Fruit fly (Drosophila melanogaster) whole organism, embryonic: ENCODE data around the gene Gr93a.
A peak's percentile ranks its signal among the peaks of the same experiment; 100 is the strongest.

ENCODE experiments used
- Atf6 ChIP-seq: fragments of 200-800 bp; sonication (Bioruptor generic); IDR thresholded peaks from 2 replicates; pipeline ENCODE4 v1.3.6; 2022; ENCODE audit warnings: missing biosample characterization, missing genetic modification characterization
- BEAF-32 ChIP-seq: fragments of 200-800 bp; sonication (Bioruptor generic); optimal IDR thresholded peaks from 3 replicates; lab custom pipeline; 2017; ENCODE audit warnings: missing biosample characterization, missing genetic modification characterization, mild to moderate bottlenecking, moderate library complexity, missing genetic modification reagents
- Bgb ChIP-seq: fragments of 200-800 bp; sonication (Bioruptor generic); IDR thresholded peaks from 2 replicates; pipeline ENCODE4 v1.3.6; 2022; ENCODE audit warnings: missing biosample characterization, missing genetic modification characterization; ENCODE audit not compliant: partially characterized antibody
- C15 ChIP-seq: fragments of 200-800 bp; sonication (Bioruptor generic); IDR thresholded peaks from 3 replicates; pipeline ENCODE4 v1.3.6; 2022; ENCODE audit warnings: missing biosample characterization, missing genetic modification characterization
- CG10543 ChIP-seq: fragments of 200-800 bp; sonication (Bioruptor generic); optimal IDR thresholded peaks from 3 replicates; lab custom pipeline; 2017; ENCODE audit warnings: missing biosample characterization, mild to moderate bottlenecking, missing genetic modification characterization, moderate library complexity
- CG10654 ChIP-seq: fragments of 200-800 bp; sonication (Bioruptor generic); optimal IDR thresholded peaks from 2 replicates; lab custom pipeline; 2016; ENCODE audit warnings: missing biosample characterization, missing genetic modification characterization
- CG10979 ChIP-seq: fragments of 200-800 bp; sonication (Bioruptor generic); optimal IDR thresholded peaks from 2 replicates; lab custom pipeline; 2018; ENCODE audit warnings: missing biosample characterization, mild to moderate bottlenecking, missing genetic modification characterization, moderate library complexity
- CG11504 ChIP-seq: fragments of 200-800 bp; sonication (Bioruptor generic); optimal IDR thresholded peaks from 3 replicates; lab custom pipeline; 2019; ENCODE audit warnings: missing biosample characterization, mild to moderate bottlenecking, missing genetic modification characterization, moderate library complexity
- CG14710 ChIP-seq: fragments of 200-800 bp; sonication (Bioruptor generic); optimal IDR thresholded peaks from 3 replicates; lab custom pipeline; 2019; ENCODE audit warnings: missing biosample characterization, mild to moderate bottlenecking, missing genetic modification characterization, moderate library complexity
- CG15601 ChIP-seq: fragments of 200-800 bp; sonication (Bioruptor generic); optimal IDR thresholded peaks from 3 replicates; lab custom pipeline; 2019; ENCODE audit warnings: missing biosample characterization, mild to moderate bottlenecking, missing genetic modification characterization, moderate library complexity
- CG17328 ChIP-seq: fragments of 200-800 bp; sonication (Bioruptor generic); IDR thresholded peaks from 2 replicates; pipeline ENCODE4 v1.3.6; 2022; ENCODE audit warnings: missing biosample characterization, missing genetic modification characterization
- CG17568 ChIP-seq: fragments of 200-800 bp; sonication (Bioruptor generic); optimal IDR thresholded peaks from 2 replicates; lab custom pipeline; 2018; ENCODE audit warnings: missing biosample characterization, mild to moderate bottlenecking, missing genetic modification characterization, moderate library complexity
- CG5953 ChIP-seq: fragments of 200-800 bp; sonication (Bioruptor generic); IDR thresholded peaks from 2 replicates; pipeline ENCODE4 v1.3.6; 2022; ENCODE audit warnings: missing biosample characterization, missing genetic modification characterization
- CG6854 ChIP-seq: fragments of 200-800 bp; sonication (Bioruptor generic); optimal IDR thresholded peaks from 3 replicates; lab custom pipeline; 2017; ENCODE audit warnings: missing biosample characterization, mild to moderate bottlenecking, missing genetic modification characterization
- CG7963 ChIP-seq: fragments of 200-800 bp; sonication (Bioruptor generic); IDR thresholded peaks from 3 replicates; pipeline ENCODE4 v1.3.6; 2022; ENCODE audit warnings: missing biosample characterization, missing genetic modification characterization; ENCODE audit not compliant: partially characterized antibody
- CG8388 ChIP-seq: fragments of 200-800 bp; sonication (Bioruptor generic); optimal IDR thresholded peaks from 2 replicates; lab custom pipeline; 2019; ENCODE audit warnings: missing biosample characterization, mild to moderate bottlenecking, missing genetic modification characterization, moderate library complexity
- Dbx ChIP-seq: fragments of 200-800 bp; sonication (Bioruptor generic); IDR thresholded peaks from 3 replicates; pipeline ENCODE4 v1.3.6; 2022; ENCODE audit warnings: missing biosample characterization, missing genetic modification characterization
- Deaf1 ChIP-seq: fragments of 200-800 bp; optimal IDR thresholded peaks from 3 replicates; lab custom pipeline; 2019; ENCODE audit warnings: missing biosample characterization, mild to moderate bottlenecking, missing genetic modification characterization, moderate library complexity
- Hmr ChIP-seq: fragments of 200-800 bp; sonication (Bioruptor generic); optimal IDR thresholded peaks from 3 replicates; lab custom pipeline; 2017; ENCODE audit warnings: mild to moderate bottlenecking, missing biosample characterization, missing genetic modification reagents, missing genetic modification characterization
- NC2β ChIP-seq: fragments of 200-800 bp; sonication (Bioruptor generic); optimal IDR thresholded peaks from 2 replicates; lab custom pipeline; 2016; ENCODE audit warnings: missing biosample characterization, missing genetic modification characterization
- Nf-YB ChIP-seq: fragments of 200-800 bp; sonication (Bioruptor generic); optimal IDR thresholded peaks from 3 replicates; lab custom pipeline; 2019; ENCODE audit warnings: missing biosample characterization, mild to moderate bottlenecking, missing genetic modification characterization, moderate library complexity
- Nf-YC ChIP-seq: fragments of 200-800 bp; optimal IDR thresholded peaks from 3 replicates; lab custom pipeline; 2019; ENCODE audit warnings: missing biosample characterization, mild to moderate bottlenecking, missing genetic modification characterization, moderate library complexity
- Oaz ChIP-seq: fragments of 200-800 bp; sonication (Bioruptor generic); IDR thresholded peaks from 2 replicates; pipeline ENCODE4 v1.3.6; 2022; ENCODE audit warnings: missing biosample characterization, missing genetic modification characterization
- Pdp1 ChIP-seq, 2 experiments: fragments of 200-800 bp; sonication (Bioruptor generic); optimal IDR thresholded peaks; 3 replicates each; lab custom pipeline; 2016; ENCODE audit warnings: missing biosample characterization in 2 of 2, missing genetic modification characterization in 2 of 2, mild to moderate bottlenecking in 1 of 2, moderate library complexity in 1 of 2
- Stat92E ChIP-seq, 3 experiments: fragments of >200 bp in 2 of 3; fragments of 200-800 bp in 1 of 3; sonication (Bioruptor generic) in 1 of 3; optimal IDR thresholded peaks; 2 replicates each; lab custom pipeline; 2017 to 2019; ENCODE audit warnings: missing biosample characterization in 3 of 3, missing genetic modification characterization in 3 of 3, mild to moderate bottlenecking in 1 of 3, moderate library complexity in 1 of 3
- az2 ChIP-seq: fragments of 200-800 bp; sonication (Bioruptor generic); optimal IDR thresholded peaks from 3 replicates; lab custom pipeline; 2016; ENCODE audit warnings: missing biosample characterization, missing genetic modification characterization
- cato ChIP-seq: fragments of 200-800 bp; sonication (Bioruptor generic); optimal IDR thresholded peaks from 2 replicates; lab custom pipeline; 2016; ENCODE audit warnings: missing biosample characterization, missing genetic modification characterization, borderline replicate concordance
- chn ChIP-seq: fragments of 200-800 bp; sonication (Bioruptor generic); optimal IDR thresholded peaks from 2 replicates; lab custom pipeline; 2016; ENCODE audit warnings: missing biosample characterization, missing genetic modification characterization
- crol ChIP-seq: fragments of 200-800 bp; sonication (Bioruptor generic); IDR thresholded peaks from 2 replicates; pipeline ENCODE4 v1.3.6; 2022; ENCODE audit warnings: missing biosample characterization, missing genetic modification characterization
- dimm ChIP-seq: fragments of 200-800 bp; sonication (Bioruptor generic); IDR thresholded peaks from 2 replicates; pipeline ENCODE4 v1.3.6; 2022; ENCODE audit warnings: missing biosample characterization, missing genetic modification characterization
- dm ChIP-seq: fragments of 200-800 bp; sonication (Bioruptor generic); optimal IDR thresholded peaks from 3 replicates; lab custom pipeline; 2016; ENCODE audit warnings: missing biosample characterization, missing genetic modification characterization
- dmrt11E ChIP-seq: fragments of 200-800 bp; sonication (Bioruptor generic); optimal IDR thresholded peaks from 3 replicates; lab custom pipeline; 2018; ENCODE audit warnings: missing biosample characterization, mild to moderate bottlenecking, missing genetic modification characterization, moderate library complexity
- fru ChIP-seq: fragments of >200 bp; optimal IDR thresholded peaks from 2 replicates; lab custom pipeline; 2017
- gce ChIP-seq: fragments of 200-800 bp; sonication (Bioruptor generic); IDR thresholded peaks from 3 replicates; pipeline ENCODE4 v1.3.6; 2022; ENCODE audit warnings: missing biosample characterization, missing genetic modification characterization
- gem ChIP-seq: fragments of 200-800 bp; sonication (Bioruptor generic); optimal IDR thresholded peaks from 2 replicates; lab custom pipeline; 2019; ENCODE audit warnings: missing biosample characterization, mild to moderate bottlenecking, missing genetic modification characterization, moderate library complexity
- gfzf ChIP-seq: fragments of 200-800 bp; sonication (Bioruptor generic); optimal IDR thresholded peaks from 2 replicates; lab custom pipeline; 2016; ENCODE audit warnings: missing biosample characterization, mild to moderate bottlenecking, missing genetic modification characterization, moderate library complexity
- gsb-n ChIP-seq: fragments of 200-800 bp; sonication (Bioruptor generic); optimal IDR thresholded peaks from 3 replicates; lab custom pipeline; 2018; ENCODE audit warnings: missing biosample characterization, mild to moderate bottlenecking, missing genetic modification characterization
- hth ChIP-seq: fragments of >200 bp; optimal IDR thresholded peaks from 2 replicates; lab custom pipeline; 2017; ENCODE audit warnings: inconsistent platforms
- inv ChIP-seq: fragments of 200-800 bp; sonication (Bioruptor generic); IDR thresholded peaks from 2 replicates; pipeline ENCODE4 v1.3.6; 2022; ENCODE audit warnings: missing biosample characterization, missing genetic modification characterization; ENCODE audit not compliant: partially characterized antibody
- jigr1 ChIP-seq: fragments of 200-800 bp; sonication (Bioruptor generic); IDR thresholded peaks from 3 replicates; pipeline ENCODE4 v1.3.6; 2022; ENCODE audit warnings: missing biosample characterization, missing genetic modification characterization
- kni ChIP-seq: fragments of 200-800 bp; sonication (Bioruptor generic); optimal IDR thresholded peaks from 3 replicates; lab custom pipeline; 2017; ENCODE audit warnings: mild to moderate bottlenecking, missing biosample characterization, missing genetic modification reagents, missing genetic modification characterization
- lilli ChIP-seq: fragments of 200-800 bp; sonication (Bioruptor generic); optimal IDR thresholded peaks from 3 replicates; lab custom pipeline; 2016; ENCODE audit warnings: missing biosample characterization, missing genetic modification characterization
- lmd ChIP-seq: fragments of 200-800 bp; sonication (Bioruptor generic); IDR thresholded peaks from 2 replicates; pipeline ENCODE4 v1.3.6; 2022; ENCODE audit warnings: missing biosample characterization, missing genetic modification characterization
- maf-S ChIP-seq: fragments of 200-800 bp; sonication (Bioruptor generic); optimal IDR thresholded peaks from 2 replicates; lab custom pipeline; 2016; ENCODE audit warnings: missing biosample characterization, missing genetic modification characterization
- mam ChIP-seq: fragments of 200-800 bp; sonication (Bioruptor generic); optimal IDR thresholded peaks from 3 replicates; lab custom pipeline; 2016; ENCODE audit warnings: missing biosample characterization, missing genetic modification characterization
- sd ChIP-seq: fragments of 200-800 bp; sonication (Bioruptor generic); optimal IDR thresholded peaks from 3 replicates; lab custom pipeline; 2018; ENCODE audit warnings: missing biosample characterization, mild to moderate bottlenecking, missing genetic modification characterization, moderate library complexity
- slbo ChIP-seq: fragments of 200-800 bp; sonication (Bioruptor generic); IDR thresholded peaks from 2 replicates; pipeline ENCODE4 v1.3.6; 2022; ENCODE audit warnings: missing biosample characterization, missing genetic modification characterization
- sug ChIP-seq: fragments of 200-800 bp; optimal IDR thresholded peaks from 2 replicates; lab custom pipeline; 2019; ENCODE audit warnings: missing biosample characterization, mild to moderate bottlenecking, missing genetic modification characterization, moderate library complexity
- tin ChIP-seq: fragments of 200-800 bp; sonication (Bioruptor generic); optimal IDR thresholded peaks from 3 replicates; lab custom pipeline; 2016; ENCODE audit warnings: missing biosample characterization, missing genetic modification characterization
- tio ChIP-seq: fragments of 200-800 bp; sonication (Bioruptor generic); optimal IDR thresholded peaks from 2 replicates; lab custom pipeline; 2017; ENCODE audit warnings: missing biosample characterization, missing genetic modification characterization, inconsistent platforms
- unc-4 ChIP-seq: fragments of 200-800 bp; sonication (Bioruptor generic); IDR thresholded peaks from 2 replicates; pipeline ENCODE4 v1.3.6; 2022; ENCODE audit warnings: missing biosample characterization, missing genetic modification characterization; ENCODE audit not compliant: partially characterized antibody

Gene Gr93a

DNA sequence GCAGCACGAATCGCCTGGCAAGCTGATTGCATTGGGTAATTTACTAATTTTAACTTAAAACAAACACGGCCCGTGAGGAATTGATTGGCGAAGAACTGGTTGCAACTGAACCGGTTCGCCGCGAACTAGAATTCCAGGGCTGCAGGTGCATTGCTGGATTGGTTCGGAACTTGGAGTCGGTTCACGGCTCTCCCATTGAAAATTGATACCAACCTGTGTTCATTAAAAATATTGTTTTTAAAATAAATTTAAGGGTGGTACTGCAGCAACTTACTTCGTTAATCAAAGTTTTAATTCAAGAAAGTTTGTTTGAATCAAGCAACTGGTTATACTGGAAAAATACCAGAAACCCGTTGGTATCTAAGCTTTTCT, 9.8 kb upstream of the Gr93a start, which contains the start of gene CASK (continued):
- TF ChIP-seq sug (tag; lab: Kevin White, UChicago) (peak; percentile 24), CG14710 (peak; percentile 40), Stat92E (GFP tag; optimal IDR thresholded peaks at IDR 0.05; lab: Kevin White, UChicago) (peak in 1 of 3 experiments; percentile 57), hth (lab: Kevin White, UChicago) (no peak), tin (GFP tag; lab: Kevin White, UChicago) (no peak), slbo (GFP tag; lab: Robert Waterston, UW) (0 out of 2 replicates have a peak, but pooled peaks have one; percentile 9), CG11504 (tag; lab: Kevin White, UChicago) (peak; percentile 44), Nf-YC (tag; lab: Kevin White, UChicago) (peak; percentile 14), Dbx (GFP tag; lab: Robert Waterston, UW) (no peak), CG15601 (tag; lab: Kevin White, UChicago) (peak; percentile 11), inv (GFP tag; lab: Robert Waterston, UW) (peak; percentile 59; the same call in 1 of the 2 replicates), dimm (GFP tag; lab: Robert Waterston, UW) (no peak), tio (no peak), gem (peak; percentile 29), CG6854 (GFP tag; lab: Kevin White, UChicago) (no peak), CG10979 (peak; percentile 3), Deaf1 (tag; lab: Kevin White, UChicago) (no peak), NC2β (peak; percentile 37), crol (no peak), CG10543 (no peak), az2 (peak; percentile 11), Atf6 (GFP tag; lab: Robert Waterston, UW) (no peak), C15 (GFP tag; lab: Robert Waterston, UW) (no peak), gsb-n (peak; percentile 22), CG8388 (no peak), unc-4 (GFP tag; lab: Robert Waterston, UW) (peak; percentile 21; the same call in 1 of the 2 replicates), lilli (peak; percentile 2), CG5953 (GFP tag; lab: Robert Waterston, UW) (no peak), chn (GFP tag; lab: Kevin White, UChicago) (peak; percentile 5), CG17568 (GFP tag; lab: Kevin White, UChicago) (no peak), CG10654 (GFP tag; lab: Kevin White, UChicago) (no peak), Hmr (peak; percentile 20), maf-S (GFP tag; lab: Kevin White, UChicago) (no peak), gce (GFP tag; lab: Robert Waterston, UW) (no peak), CG7963 (no peak), dmrt11E (no peak), mam (GFP tag; lab: Kevin White, UChicago) (peak; percentile 0), lmd (GFP tag; lab: Robert Waterston, UW) (no peak), sd (peak; percentile 63), gfzf (GFP tag; lab: Kevin White, UChicago) (peak; percentile 86), BEAF-32 (GFP tag; lab: Kevin White, UChicago) (peak; percentile 55), fru (lab: Kevin White, UChicago) (no peak), dm (GFP tag; lab: Kevin White, UChicago) (no peak), Pdp1 (GFP tag; optimal IDR thresholded peaks at IDR 0.05; lab: Kevin White, UChicago) (peak in 1 of 2 experiments; percentile 25), cato (GFP tag; lab: Kevin White, UChicago) (no peak), CG17328 (GFP tag; lab: Robert Waterston, UW) (no peak), Bgb (GFP tag; lab: Robert Waterston, UW) (peak; percentile 14; the same call in 1 of the 2 replicates), kni (peak; percentile 9), Nf-YB (no peak), jigr1 (GFP tag; lab: Robert Waterston, UW) (no peak), Oaz (GFP tag; lab: Robert Waterston, UW) (no peak)
